Worm (Caenorhabditis elegans): ENCODE results near the gene unc-77.

ce11 chrIV:6217066-6217465, 33.4 kb upstream of the unc-77 start, which contains the start of gene C49A9.9:
- no peak for TF ChIP-seq snpc-4 (tag; optimal IDR thresholded peaks at IDR 0.05)
- no peak for TF ChIP-seq mbf-1 (tag; optimal IDR thresholded peaks at IDR 0.05)
- no peak for TF ChIP-seq aly-2 (tag; optimal IDR thresholded peaks at IDR 0.05)
- TF ChIP-seq ama-1 (optimal IDR thresholded peaks at IDR 0.05): no peak
- no peak for TF ChIP-seq F13H6.1 (tag; optimal IDR thresholded peaks at IDR 0.05)
- TF ChIP-seq egl-27 (tag; optimal IDR thresholded peaks at IDR 0.05): no peak
- TF ChIP-seq ceh-16 (tag; optimal IDR thresholded peaks at IDR 0.05): no peak
- no peak for TF ChIP-seq unc-62 (GFP tag; optimal IDR thresholded peaks at IDR 0.05)

All from whole organism, L2 larva.